Fruit fly (Drosophila melanogaster) whole organism, embryonic: Measurements from ENCODE around the gene ssp.

Source experiments
- CG13123 ChIP-seq: fragments of 200-800 bp; sonication (Bioruptor generic); optimal IDR thresholded peaks from 2 replicates; lab custom pipeline; 2016; ENCODE audit warnings: missing biosample characterization, missing genetic modification characterization
- CG2202 ChIP-seq: fragments of 200-800 bp; sonication (Bioruptor generic); optimal IDR thresholded peaks from 2 replicates; lab custom pipeline; 2018; ENCODE audit warnings: missing biosample characterization, mild to moderate bottlenecking, missing genetic modification characterization
- CG4360 ChIP-seq: fragments of 200-800 bp; sonication (Bioruptor generic); IDR thresholded peaks from 2 replicates; pipeline ENCODE4 v1.3.6; 2022; ENCODE audit warnings: missing biosample characterization, missing genetic modification characterization
- CG4404 ChIP-seq: fragments of 200-800 bp; sonication (Bioruptor generic); IDR thresholded peaks from 2 replicates; pipeline ENCODE4 v1.3.6; 2022; ENCODE audit warnings: missing biosample characterization, missing genetic modification characterization
- Dad ChIP-seq: fragments of 200-800 bp; sonication (Bioruptor generic); optimal IDR thresholded peaks from 3 replicates; lab custom pipeline; 2016; ENCODE audit warnings: missing biosample characterization, missing genetic modification characterization
- Drgx ChIP-seq: fragments of 200-800 bp; sonication (Bioruptor generic); IDR thresholded peaks from 2 replicates; pipeline ENCODE4 v1.3.6; 2022; ENCODE audit warnings: missing biosample characterization, missing genetic modification characterization
- Hsf ChIP-seq: fragments of 200-800 bp; sonication (Bioruptor generic); optimal IDR thresholded peaks from 3 replicates; lab custom pipeline; 2016; ENCODE audit warnings: missing biosample characterization, missing genetic modification characterization
- MESR4 ChIP-seq: fragments of 200-800 bp; sonication (Bioruptor generic); optimal IDR thresholded peaks from 2 replicates; lab custom pipeline; 2018; ENCODE audit warnings: missing biosample characterization, mild to moderate bottlenecking, missing genetic modification characterization, moderate library complexity
- al ChIP-seq: fragments of 200-800 bp; sonication (Bioruptor generic); IDR thresholded peaks from 2 replicates; pipeline ENCODE4 v1.3.6; 2022; ENCODE audit warnings: missing biosample characterization, missing genetic modification characterization
- br ChIP-seq: fragments of >200 bp; optimal IDR thresholded peaks from 2 replicates; lab custom pipeline; 2017
- nerfin-1 ChIP-seq: fragments of 200-800 bp; sonication (Bioruptor generic); optimal IDR thresholded peaks from 3 replicates; lab custom pipeline; 2019; ENCODE audit warnings: missing biosample characterization, mild to moderate bottlenecking, missing genetic modification characterization, moderate library complexity
- scrt ChIP-seq: fragments of 200-800 bp; sonication (Bioruptor generic); optimal IDR thresholded peaks from 2 replicates; lab custom pipeline; 2018; ENCODE audit warnings: missing biosample characterization, mild to moderate bottlenecking, missing genetic modification characterization, moderate library complexity
- sd ChIP-seq: fragments of 200-800 bp; sonication (Bioruptor generic); optimal IDR thresholded peaks from 3 replicates; lab custom pipeline; 2018; ENCODE audit warnings: missing biosample characterization, mild to moderate bottlenecking, missing genetic modification characterization, moderate library complexity
- sima ChIP-seq: fragments of 200-800 bp; sonication (Bioruptor generic); optimal IDR thresholded peaks from 2 replicates; lab custom pipeline; 2016; ENCODE audit warnings: missing biosample characterization, missing genetic modification characterization

DNA sequence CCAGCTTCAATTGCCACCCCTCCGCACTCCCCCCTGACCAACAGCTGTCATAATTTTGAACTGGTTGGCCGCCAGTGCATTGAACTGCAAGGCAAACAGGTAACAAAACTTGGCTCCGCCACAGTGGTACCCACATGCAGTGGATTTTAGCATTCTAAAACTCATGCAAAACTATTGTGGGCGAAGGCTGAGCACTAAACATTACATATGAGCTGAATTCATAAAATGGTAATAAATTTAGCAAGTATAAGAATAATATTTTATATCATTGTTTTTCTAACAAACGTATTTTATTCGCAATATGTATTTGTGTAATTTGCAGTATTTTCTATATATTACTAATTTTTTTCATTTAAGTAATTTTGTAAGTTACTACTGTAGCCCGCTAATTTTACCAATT is 45.7 kb upstream of the ssp start:
- no peak for TF ChIP-seq nerfin-1 (tag; lab: Kevin White, UChicago)
- TF ChIP-seq sd (tag; lab: Kevin White, UChicago) = no peak
- TF ChIP-seq sima (GFP tag; lab: Kevin White, UChicago) = no peak
- TF ChIP-seq al (GFP tag; lab: Robert Waterston, UW) = no peak
- peak; percentile 82 for TF ChIP-seq Drgx (GFP tag; lab: Robert Waterston, UW)
- TF ChIP-seq CG4360 = no peak
- TF ChIP-seq CG4404 = no peak
- TF ChIP-seq CG2202 = no peak
- TF ChIP-seq br (lab: Kevin White, UChicago) = no peak
- TF ChIP-seq scrt (GFP tag; lab: Kevin White, UChicago) = no peak
- no peak for TF ChIP-seq Hsf (GFP tag; lab: Kevin White, UChicago)
- no peak for TF ChIP-seq Dad (GFP tag; lab: Kevin White, UChicago)
- TF ChIP-seq CG13123 = no peak
- TF ChIP-seq MESR4 (GFP tag; lab: Kevin White, UChicago) = no peak
